Worm (Caenorhabditis elegans) whole organism, L1 larva: Measurements from ENCODE around the gene nhr-254.

ENCODE experiments used
- aha-1 ChIP-seq: fragments of 150-350 bp; optimal IDR thresholded peaks from 2 replicates; lab custom pipeline; 2014; ENCODE audit warnings: missing biosample characterization, missing genetic modification characterization
- nhr-28 ChIP-seq: fragments of 150-350 bp; optimal IDR thresholded peaks from 2 replicates; lab custom pipeline; 2014; ENCODE audit warnings: missing biosample characterization, missing genetic modification characterization

DNA sequence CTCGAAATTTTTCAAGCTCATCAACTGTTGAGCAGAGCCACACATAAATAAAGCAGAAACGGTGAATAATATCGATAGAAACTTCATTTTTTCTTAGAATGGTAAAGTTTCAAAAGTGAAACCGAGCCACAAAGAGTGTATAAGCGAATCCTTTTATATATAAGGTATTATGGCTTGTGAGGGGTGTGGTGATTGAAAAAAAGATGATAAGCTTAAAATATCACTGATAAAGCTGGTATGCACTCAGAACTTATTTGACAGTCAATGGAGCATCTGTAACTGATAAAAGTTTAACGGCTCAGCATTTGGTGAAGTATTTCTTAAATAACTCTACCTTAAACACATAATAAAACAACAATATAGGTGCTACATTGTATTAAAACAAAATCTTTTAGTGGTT is 22.2 kb downstream of the nhr-254 start, which contains the start of gene dod-19:
- TF ChIP-seq nhr-28 (tag; lab: Kevin White, UChicago) (no peak), aha-1 (tag; lab: Kevin White, UChicago) (no peak)
